Worm (Caenorhabditis elegans) whole organism, L3 larva: ENCODE measurements around the gene F41H8.2.

Experiments
- ama-1 ChIP-seq: fragments of 150-350 bp; optimal IDR thresholded peaks from 2 replicates; lab custom pipeline; 2018
- eor-1 ChIP-seq, 2 experiments: fragments of 150-350 bp; optimal IDR thresholded peaks; 2 replicates each; lab custom pipeline; 2014 to 2018; ENCODE audit warnings: missing biosample characterization in 2 of 2, missing genetic modification characterization in 2 of 2
- fkh-10 ChIP-seq: sonication (generic microtip); optimal IDR thresholded peaks from 2 replicates; lab custom pipeline; 2017; ENCODE audit warnings: missing biosample characterization, missing genetic modification reagents, missing genetic modification characterization
- hmg-11 ChIP-seq: sonication (generic microtip); optimal IDR thresholded peaks from 2 replicates; lab custom pipeline; 2016; ENCODE audit warnings: missing genetic modification characterization, missing compliant biosample characterization
- jun-1 ChIP-seq: fragments of 150-350 bp; optimal IDR thresholded peaks from 2 replicates; lab custom pipeline; 2014; ENCODE audit warnings: missing biosample characterization, missing genetic modification reagents, missing genetic modification characterization
- lin-15B ChIP-seq: fragments of 150-350 bp; optimal IDR thresholded peaks from 2 replicates; lab custom pipeline; 2014; ENCODE audit warnings: missing biosample characterization, missing genetic modification characterization
- nhr-11 ChIP-seq: fragments of 150-350 bp; optimal IDR thresholded peaks from 2 replicates; lab custom pipeline; 2014; ENCODE audit warnings: missing biosample characterization, missing genetic modification characterization
- nhr-76 ChIP-seq: fragments of 150-350 bp; sonication (generic microtip); optimal IDR thresholded peaks from 5 replicates; lab custom pipeline; 2014; ENCODE audit warnings: missing biosample characterization, missing genetic modification characterization
- nhr-77 ChIP-seq: fragments of 150-350 bp; optimal IDR thresholded peaks from 2 replicates; lab custom pipeline; 2014; ENCODE audit warnings: missing biosample characterization, missing genetic modification characterization
- tbx-2 ChIP-seq: sonication (generic microtip); optimal IDR thresholded peaks from 2 replicates; lab custom pipeline; 2016; ENCODE audit warnings: mild to moderate bottlenecking, missing genetic modification characterization, missing compliant biosample characterization

DNA sequence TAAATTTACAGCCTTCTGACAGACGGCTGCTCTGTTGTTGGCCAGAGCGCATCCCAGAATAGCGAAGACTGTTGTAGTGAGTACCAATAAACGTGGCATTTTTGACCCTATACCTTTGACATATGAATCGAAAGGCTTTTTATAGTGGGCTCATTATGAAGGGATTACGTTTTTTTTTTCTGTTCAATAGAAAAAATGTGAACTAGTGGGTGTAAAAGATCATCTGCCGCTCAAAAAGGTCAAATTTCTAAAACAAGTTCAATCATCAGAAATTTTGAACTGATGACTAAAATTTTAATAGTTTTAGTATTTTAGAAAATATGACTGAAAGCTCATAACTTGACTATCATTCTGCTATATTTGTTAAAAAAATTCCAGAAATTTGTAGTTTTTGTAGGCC is 28.8 kb downstream of the F41H8.2 start, which contains the start of gene K09C6.9:
- no peak for TF ChIP-seq lin-15B (tag; lab: Kevin White, UChicago)
- TF ChIP-seq fkh-10 (GFP tag; lab: Kevin White, UChicago): no peak
- TF ChIP-seq nhr-77: no peak
- no peak for TF ChIP-seq tbx-2
- no peak for TF ChIP-seq hmg-11 (tag; lab: Kevin White, UChicago)
- TF ChIP-seq nhr-76 (tag; lab: Kevin White, UChicago): no peak
- no peak for TF ChIP-seq ama-1 (lab: Kevin White, UChicago)
- TF ChIP-seq jun-1 (tag; lab: Kevin White, UChicago): no peak
- TF ChIP-seq eor-1 (tag; optimal IDR thresholded peaks at IDR 0.05; lab: Kevin White, UChicago): no peak
- TF ChIP-seq nhr-11 (tag; lab: Kevin White, UChicago): no peak
